Fruit fly (Drosophila melanogaster) whole organism: Measurements from ENCODE around the gene lbe.

Experiments used
- CG8478 ChIP-seq: fragments of >200 bp; optimal IDR thresholded peaks from 2 replicates; lab custom pipeline; 2018; ENCODE audit warnings: inconsistent platforms
- Dll ChIP-seq: fragments of >200 bp; optimal IDR thresholded peaks from 2 replicates; lab custom pipeline; 2017
- EcR ChIP-seq, 2 experiments: fragments of >200 bp; optimal IDR thresholded peaks; 2 replicates each; lab custom pipeline; 2017; ENCODE audit warnings: missing biosample characterization in 2 of 2, missing genetic modification characterization in 2 of 2, missing genetic modification reagents in 2 of 2
- pan ChIP-seq: fragments of >200 bp; optimal IDR thresholded peaks from 2 replicates; lab custom pipeline; 2017
- psq ChIP-seq: fragments of >200 bp; optimal IDR thresholded peaks from 2 replicates; lab custom pipeline; 2017
- usp ChIP-seq: fragments of >200 bp; optimal IDR thresholded peaks from 2 replicates; lab custom pipeline; 2017; ENCODE audit warnings: missing biosample characterization, missing genetic modification characterization, mixed read lengths

- TF ChIP-seq EcR (GFP tag; optimal IDR thresholded peaks at IDR 0.05; lab: Kevin White, UChicago) (no peak), usp (no peak), psq (lab: Kevin White, UChicago) (no peak), pan (no peak), CG8478 (lab: Kevin White, UChicago) (no peak), Dll (lab: Kevin White, UChicago) (no peak)
These were observed 46.7 kb downstream of the lbe start, which contains the start of gene Ugt49B2 for dm6 chr3R:21399642-21400041.
